Fruit fly (Drosophila melanogaster) whole organism, embryonic: Measurements from ENCODE around the gene CG42269.
A peak's percentile ranks its signal among the peaks of the same experiment; 100 is the strongest.

ENCODE experiments used
- Antp ChIP-seq: fragments of 200-800 bp; sonication (Bioruptor generic); optimal IDR thresholded peaks from 3 replicates; lab custom pipeline; 2016; ENCODE audit warnings: missing biosample characterization, missing genetic modification characterization
- CG10147 ChIP-seq: fragments of 200-800 bp; sonication (Bioruptor generic); optimal IDR thresholded peaks from 2 replicates; lab custom pipeline; 2019; ENCODE audit warnings: missing biosample characterization, mild to moderate bottlenecking, missing genetic modification characterization, moderate library complexity
- CG10431 ChIP-seq: fragments of 200-800 bp; sonication (Bioruptor generic); optimal IDR thresholded peaks from 3 replicates; lab custom pipeline; 2018; ENCODE audit warnings: missing biosample characterization, mild to moderate bottlenecking, missing genetic modification characterization
- CG11085 ChIP-seq: fragments of 200-800 bp; sonication (Bioruptor generic); IDR thresholded peaks from 2 replicates; pipeline ENCODE4 v1.3.6; 2022; ENCODE audit warnings: missing biosample characterization, missing genetic modification characterization
- CG11456 ChIP-seq: fragments of 200-800 bp; sonication (Bioruptor generic); IDR thresholded peaks from 3 replicates; pipeline ENCODE4 v1.3.6; 2022; ENCODE audit warnings: missing biosample characterization, missing genetic modification characterization
- CG11695 ChIP-seq: fragments of 200-800 bp; sonication (Bioruptor generic); IDR thresholded peaks from 3 replicates; pipeline ENCODE4 v1.3.6; 2022; ENCODE audit warnings: missing biosample characterization, missing genetic modification characterization
- CG16779 ChIP-seq: fragments of 200-800 bp; sonication (Bioruptor generic); IDR thresholded peaks from 2 replicates; pipeline ENCODE4 v1.3.6; 2022; ENCODE audit warnings: missing biosample characterization, missing genetic modification characterization
- CG17186 ChIP-seq: fragments of 200-800 bp; sonication (Bioruptor generic); optimal IDR thresholded peaks from 3 replicates; lab custom pipeline; 2017; ENCODE audit warnings: missing biosample characterization, missing genetic modification reagents, missing genetic modification characterization
- CG31441 ChIP-seq: fragments of 200-800 bp; sonication (Bioruptor generic); IDR thresholded peaks from 2 replicates; pipeline ENCODE4 v1.3.6; 2022; ENCODE audit warnings: missing biosample characterization, missing genetic modification characterization
- CG7357 ChIP-seq: fragments of 200-800 bp; sonication (Bioruptor generic); IDR thresholded peaks from 3 replicates; pipeline ENCODE4 v1.3.6; 2022; ENCODE audit warnings: missing biosample characterization, missing genetic modification characterization
- CG8281 ChIP-seq: fragments of 200-800 bp; sonication (Bioruptor generic); optimal IDR thresholded peaks from 2 replicates; lab custom pipeline; 2018; ENCODE audit warnings: missing biosample characterization, mild to moderate bottlenecking, missing genetic modification characterization, moderate library complexity
- CG8944 ChIP-seq: fragments of 200-800 bp; sonication (Bioruptor generic); optimal IDR thresholded peaks from 3 replicates; lab custom pipeline; 2016; ENCODE audit warnings: missing biosample characterization, missing genetic modification characterization
- CG9932 ChIP-seq: fragments of 200-800 bp; sonication (Bioruptor generic); IDR thresholded peaks from 2 replicates; pipeline ENCODE4 v1.3.6; 2022; ENCODE audit warnings: missing biosample characterization, missing genetic modification characterization
- Camta ChIP-seq: fragments of 200-800 bp; sonication (Bioruptor generic); optimal IDR thresholded peaks from 2 replicates; lab custom pipeline; 2016; ENCODE audit warnings: missing biosample characterization, missing genetic modification characterization
- D19A ChIP-seq: fragments of 200-800 bp; optimal IDR thresholded peaks from 3 replicates; lab custom pipeline; 2019; ENCODE audit warnings: missing biosample characterization, mild to moderate bottlenecking, missing genetic modification characterization, moderate library complexity
- Hey ChIP-seq: fragments of 200-800 bp; sonication (Bioruptor generic); optimal IDR thresholded peaks from 3 replicates; lab custom pipeline; 2018; ENCODE audit warnings: missing biosample characterization, mild to moderate bottlenecking, missing genetic modification characterization
- Hmr ChIP-seq: fragments of 200-800 bp; sonication (Bioruptor generic); optimal IDR thresholded peaks from 3 replicates; lab custom pipeline; 2017; ENCODE audit warnings: mild to moderate bottlenecking, missing biosample characterization, missing genetic modification reagents, missing genetic modification characterization
- Kr ChIP-seq: fragments of 200-800 bp; sonication (Bioruptor generic); optimal IDR thresholded peaks from 2 replicates; lab custom pipeline; 2017; ENCODE audit warnings: missing biosample characterization, mild to moderate bottlenecking, missing genetic modification characterization
- Lpt ChIP-seq: fragments of >200 bp; optimal IDR thresholded peaks from 2 replicates; lab custom pipeline; 2018; ENCODE audit warnings: missing biosample characterization, missing genetic modification characterization
- Med ChIP-seq: fragments of 200-800 bp; sonication (Bioruptor generic); peaks from one replicate; lab custom pipeline; 2016; ENCODE audit warnings: missing biosample characterization, missing genetic modification characterization, mild to moderate bottlenecking, inconsistent platforms, moderate library complexity
- Myb ChIP-seq: fragments of 200-800 bp; sonication (Bioruptor generic); optimal IDR thresholded peaks from 2 replicates; lab custom pipeline; 2016; ENCODE audit warnings: missing biosample characterization, missing genetic modification characterization
- NK7.1 ChIP-seq: fragments of 200-800 bp; sonication (Bioruptor generic); optimal IDR thresholded peaks from 3 replicates; lab custom pipeline; 2016; ENCODE audit warnings: missing biosample characterization, missing genetic modification characterization
- Neu2 ChIP-seq: fragments of 200-800 bp; sonication (Bioruptor generic); optimal IDR thresholded peaks from 3 replicates; lab custom pipeline; 2016; ENCODE audit warnings: missing biosample characterization, missing genetic modification characterization, borderline replicate concordance
- Opbp ChIP-seq: fragments of 200-800 bp; sonication (Bioruptor generic); IDR thresholded peaks from 3 replicates; pipeline ENCODE4 v1.3.6; 2022; ENCODE audit warnings: missing biosample characterization, missing genetic modification characterization; ENCODE audit not compliant: partially characterized antibody
- Ptx1 ChIP-seq: fragments of 200-800 bp; sonication (Bioruptor generic); IDR thresholded peaks from 2 replicates; pipeline ENCODE4 v1.3.6; 2022; ENCODE audit warnings: missing biosample characterization, missing genetic modification characterization
- Rx ChIP-seq: fragments of 200-800 bp; sonication (Bioruptor generic); IDR thresholded peaks from 2 replicates; pipeline ENCODE4 v1.3.6; 2022; ENCODE audit warnings: missing biosample characterization, missing genetic modification characterization
- Scr ChIP-seq: fragments of 200-800 bp; sonication (Bioruptor generic); IDR thresholded peaks from 2 replicates; pipeline ENCODE4 v1.3.6; 2022; ENCODE audit warnings: missing biosample characterization, missing genetic modification characterization; ENCODE audit not compliant: partially characterized antibody
- ara ChIP-seq: fragments of 200-800 bp; sonication (Bioruptor generic); IDR thresholded peaks from 2 replicates; pipeline ENCODE4 v1.3.6; 2022; ENCODE audit warnings: missing biosample characterization, missing genetic modification characterization
- br ChIP-seq: fragments of >200 bp; optimal IDR thresholded peaks from 2 replicates; lab custom pipeline; 2017
- crol ChIP-seq: fragments of 200-800 bp; sonication (Bioruptor generic); IDR thresholded peaks from 2 replicates; pipeline ENCODE4 v1.3.6; 2022; ENCODE audit warnings: missing biosample characterization, missing genetic modification characterization
- dimm ChIP-seq: fragments of 200-800 bp; sonication (Bioruptor generic); IDR thresholded peaks from 2 replicates; pipeline ENCODE4 v1.3.6; 2022; ENCODE audit warnings: missing biosample characterization, missing genetic modification characterization
- exex ChIP-seq: fragments of 200-800 bp; sonication (Bioruptor generic); optimal IDR thresholded peaks from 4 replicates; lab custom pipeline; 2018; ENCODE audit warnings: missing biosample characterization, mild to moderate bottlenecking, missing genetic modification characterization, moderate library complexity
- eyg ChIP-seq: fragments of 200-800 bp; sonication (Bioruptor generic); optimal IDR thresholded peaks from 3 replicates; lab custom pipeline; 2016; ENCODE audit warnings: missing biosample characterization, missing genetic modification characterization
- gce ChIP-seq: fragments of 200-800 bp; sonication (Bioruptor generic); IDR thresholded peaks from 3 replicates; pipeline ENCODE4 v1.3.6; 2022; ENCODE audit warnings: missing biosample characterization, missing genetic modification characterization
- gfzf ChIP-seq: fragments of 200-800 bp; sonication (Bioruptor generic); optimal IDR thresholded peaks from 2 replicates; lab custom pipeline; 2016; ENCODE audit warnings: missing biosample characterization, mild to moderate bottlenecking, missing genetic modification characterization, moderate library complexity
- grn ChIP-seq: fragments of 200-800 bp; sonication (Bioruptor generic); optimal IDR thresholded peaks from 3 replicates; lab custom pipeline; 2017; ENCODE audit warnings: missing biosample characterization, missing genetic modification characterization
- luna ChIP-seq: fragments of 200-800 bp; sonication (Bioruptor generic); optimal IDR thresholded peaks from 2 replicates; lab custom pipeline; 2016; ENCODE audit warnings: missing biosample characterization, missing genetic modification characterization
- prd ChIP-seq, 3 experiments: fragments of >200 bp in 2 of 3; fragments of 200-800 bp in 1 of 3; sonication (Bioruptor generic) in 1 of 3; optimal IDR thresholded peaks in 2 of 3; IDR thresholded peaks in 1 of 3; 2 replicates in 2 of 3; 3 replicates in 1 of 3; pipeline versions ENCODE4 v1.3.6 to Lab custom; 2017 to 2022; ENCODE audit warnings: missing biosample characterization in 1 of 3, missing genetic modification characterization in 1 of 3
- sd ChIP-seq: fragments of 200-800 bp; sonication (Bioruptor generic); optimal IDR thresholded peaks from 3 replicates; lab custom pipeline; 2018; ENCODE audit warnings: missing biosample characterization, mild to moderate bottlenecking, missing genetic modification characterization, moderate library complexity
- sens-2 ChIP-seq: fragments of 200-800 bp; sonication (Bioruptor generic); IDR thresholded peaks from 2 replicates; pipeline ENCODE4 v1.3.6; 2022; ENCODE audit warnings: missing biosample characterization, missing genetic modification characterization
- sqz ChIP-seq: fragments of 200-800 bp; sonication (Bioruptor generic); optimal IDR thresholded peaks from 3 replicates; lab custom pipeline; 2018; ENCODE audit warnings: missing biosample characterization, mild to moderate bottlenecking, missing genetic modification characterization
- ssp ChIP-seq: fragments of 200-800 bp; sonication (Bioruptor generic); IDR thresholded peaks from 2 replicates; pipeline ENCODE4 v1.3.6; 2022; ENCODE audit warnings: missing biosample characterization, missing genetic modification characterization
- sug ChIP-seq: fragments of 200-800 bp; optimal IDR thresholded peaks from 2 replicates; lab custom pipeline; 2019; ENCODE audit warnings: missing biosample characterization, mild to moderate bottlenecking, missing genetic modification characterization, moderate library complexity
- unpg ChIP-seq: fragments of 200-800 bp; sonication (Bioruptor generic); optimal IDR thresholded peaks from 3 replicates; lab custom pipeline; 2018; ENCODE audit warnings: missing biosample characterization, mild to moderate bottlenecking, missing genetic modification characterization, moderate library complexity
- wek ChIP-seq: fragments of 200-800 bp; sonication (Bioruptor generic); optimal IDR thresholded peaks from 3 replicates; lab custom pipeline; 2018; ENCODE audit warnings: missing biosample characterization, mild to moderate bottlenecking, missing genetic modification characterization, moderate library complexity

The CG42269 gene

dm6 chr3L:6033008-6033407 lies 33.1 kb upstream of the CG42269 start:
- TF ChIP-seq sqz (GFP tag; lab: Kevin White, UChicago) (no peak), sd (tag; lab: Kevin White, UChicago) (peak; percentile 26), luna (GFP tag; lab: Kevin White, UChicago) (no peak), CG16779 (no peak), Kr (GFP tag; lab: Kevin White, UChicago) (no peak), sens-2 (peak; percentile 44; the same call in 1 of the 2 replicates), CG17186 (GFP tag; lab: Kevin White, UChicago) (no peak), CG7357 (GFP tag; lab: Robert Waterston, UW) (no peak), dimm (GFP tag; lab: Robert Waterston, UW) (no peak), eyg (no peak), Med (no peak), wek (no peak), Neu2 (GFP tag; lab: Kevin White, UChicago) (no peak), Rx (no peak), gfzf (GFP tag; lab: Kevin White, UChicago) (no peak), prd (optimal IDR thresholded peaks at IDR 0.05; lab: Kevin White, UChicago) (no peak), prd (GFP tag; IDR thresholded peaks at IDR 0.05; lab: Robert Waterston, UW) (no peak), Ptx1 (no peak), ara (no peak), exex (tag; lab: Kevin White, UChicago) (peak; percentile 95), CG10147 (GFP tag; lab: Kevin White, UChicago) (no peak), CG8281 (tag; lab: Kevin White, UChicago) (no peak), br (no peak), CG8944 (no peak)

dm6 chr3L:6034511-6034910 lies 31.6 kb upstream of the CG42269 start, which contains the start of gene CG10477:
TSS of gene CG10477 (minus strand) at chr3L:6034611.
- TF ChIP-seq Hmr (GFP tag; lab: Kevin White, UChicago) (no peak), gce (GFP tag; lab: Robert Waterston, UW) (no peak), Antp (GFP tag; lab: Kevin White, UChicago) (no peak), grn (GFP tag; lab: Kevin White, UChicago) (no peak), CG11085 (GFP tag; lab: Robert Waterston, UW) (no peak), crol (GFP tag; lab: Robert Waterston, UW) (no peak), ssp (GFP tag; lab: Robert Waterston, UW) (no peak), CG10431 (GFP tag; lab: Kevin White, UChicago) (no peak), Opbp (no peak), Myb (no peak), CG31441 (no peak), CG9932 (GFP tag; lab: Robert Waterston, UW) (no peak)
- TF ChIP-seq, all 482 proteins: peak for 0

- peak; percentile 41 for TF ChIP-seq exex (tag; lab: Kevin White, UChicago)
- no peak for TF ChIP-seq CG11695
Measured at dm6 chr3L:6034916-6035315, 31.2 kb upstream of the CG42269 start, which contains the start of gene yip7. TSS of gene yip7 (plus strand) at chr3L:6035216.

- no peak for TF ChIP-seq Scr (GFP tag; lab: Robert Waterston, UW)
- peak; percentile 26 for TF ChIP-seq sug
- peak; percentile 30 for TF ChIP-seq D19A (tag; lab: Kevin White, UChicago)
- TF ChIP-seq Camta (GFP tag; lab: Kevin White, UChicago), result no peak
- TF ChIP-seq Lpt (GFP tag; lab: Kevin White, UChicago), result no peak
- no peak for TF ChIP-seq CG11456 (GFP tag; lab: Robert Waterston, UW)
- TF ChIP-seq Hey (tag; lab: Kevin White, UChicago), result no peak
- no peak for TF ChIP-seq unpg (GFP tag; lab: Kevin White, UChicago)
- no peak for TF ChIP-seq NK7.1 (GFP tag; lab: Kevin White, UChicago)
Measured at dm6 chr3L:6036141-6036540, 30.0 kb upstream of the CG42269 start.
